Fruit fly (Drosophila melanogaster) Kc167 (cell line): Measurements from ENCODE around the gene Unc-115b.
"Not testable (repeated sequence)": the region's sequence is repeated elsewhere in the genome, so short reads cannot be mapped to it uniquely, and the experiment has no call there.

Experiments used
- Myc ChIP-seq: fragments of >200 bp; optimal IDR thresholded peaks from 2 replicates; lab custom pipeline; 2017; ENCODE audit warnings: missing external identifiers
- Sin3A ChIP-seq: fragments of >200 bp; optimal IDR thresholded peaks from 2 replicates; lab custom pipeline; 2018; ENCODE audit warnings: missing external identifiers
- h ChIP-seq: fragments of >200 bp; optimal IDR thresholded peaks from 3 replicates; lab custom pipeline; 2018; ENCODE audit warnings: missing external identifiers
- insv ChIP-seq: fragments of >200 bp; optimal IDR thresholded peaks from 3 replicates; lab custom pipeline; 2018; ENCODE audit warnings: missing external identifiers
- psq ChIP-seq: fragments of >200 bp; optimal IDR thresholded peaks from 2 replicates; lab custom pipeline; 2017; ENCODE audit warnings: missing external identifiers
- ttk ChIP-seq: sonication (Bioruptor generic); optimal IDR thresholded peaks from 2 replicates; lab custom pipeline; 2017; ENCODE audit warnings: missing external identifiers

Unc-115b gene

dm6 chr3R:9703273-9703672 is 10.7 kb upstream of the Unc-115b start:
- no peak for TF ChIP-seq insv (lab: Kevin White, UChicago)

DNA sequence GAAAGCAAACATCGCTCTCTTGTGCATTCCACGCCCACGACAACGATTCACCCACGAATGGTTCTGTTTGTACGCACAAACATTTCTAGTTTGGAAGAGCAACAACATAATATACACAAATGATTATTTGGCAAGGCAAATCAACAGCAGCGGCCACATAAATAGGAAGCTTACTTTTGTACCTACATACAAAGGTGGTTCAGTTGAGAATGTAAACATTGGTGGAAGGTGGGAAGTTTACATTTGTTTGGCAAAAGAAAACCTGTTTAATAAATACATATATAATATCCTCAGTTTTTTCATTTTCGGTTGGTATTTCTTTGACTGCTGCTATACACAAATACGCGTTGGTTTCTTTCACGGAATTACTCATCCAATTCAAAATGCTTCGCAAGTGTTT is 10.0 kb upstream of the Unc-115b start:
- no peak for TF ChIP-seq insv (lab: Kevin White, UChicago)

dm6 chr3R:9701897-9702296 is 9.3 kb upstream of the Unc-115b start:
- no peak for TF ChIP-seq Sin3A (lab: Kevin White, UChicago)
- TF ChIP-seq insv (lab: Kevin White, UChicago), result no peak
- TF ChIP-seq psq (lab: Kevin White, UChicago), result no peak
- TF ChIP-seq ttk (lab: Kevin White, UChicago), result no peak
- no peak for TF ChIP-seq h (lab: Kevin White, UChicago)
- no peak for TF ChIP-seq Myc

dm6 chr3R:9701148-9701703 is 8.7 kb upstream of the Unc-115b start:
- TF ChIP-seq Sin3A (lab: Kevin White, UChicago) (no peak), Myc (no peak)

DNA sequence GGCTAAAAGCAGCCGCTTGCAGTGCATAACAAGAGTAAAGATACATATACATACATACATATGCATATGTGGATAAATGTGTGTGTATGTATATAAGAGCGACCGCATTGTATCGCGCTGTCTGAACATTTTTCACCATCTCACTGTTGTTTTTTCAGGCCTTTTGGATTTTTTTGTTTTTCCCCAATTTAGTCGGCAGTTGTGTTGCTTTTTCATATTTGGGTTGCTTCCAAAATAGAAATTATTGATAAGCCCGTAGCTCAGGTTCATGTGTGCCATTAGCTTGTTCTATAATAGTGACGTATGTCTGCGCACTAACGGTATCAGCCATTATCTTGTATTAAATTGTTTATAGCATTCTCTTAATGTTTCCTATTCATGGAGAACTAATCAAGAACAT is 7.9 kb upstream of the Unc-115b start:
- TF ChIP-seq ttk (lab: Kevin White, UChicago), result no peak
- no peak for TF ChIP-seq psq (lab: Kevin White, UChicago)
- no peak for TF ChIP-seq insv (lab: Kevin White, UChicago)
- no peak for TF ChIP-seq Myc
- TF ChIP-seq Sin3A (lab: Kevin White, UChicago), result no peak
- TF ChIP-seq h (lab: Kevin White, UChicago), result no peak

dm6 chr3R:9694999-9695398 is 2.4 kb upstream of the Unc-115b start:
- TF ChIP-seq Myc (no peak), insv (lab: Kevin White, UChicago) (no peak), ttk (lab: Kevin White, UChicago) (no peak), h (lab: Kevin White, UChicago) (no peak), psq (lab: Kevin White, UChicago) (no peak), Sin3A (lab: Kevin White, UChicago) (no peak)

- TF ChIP-seq Sin3A, ttk, psq (lab: Kevin White, UChicago): not testable (repeated sequence)
These were observed 7.2 kb downstream of the Unc-115b start, which contains the start of the genes eca and CG18542 for dm6 chr3R:9685376-9685775. Gene eca, minus strand, starts transcription at chr3R:9685476. Gene CG18542, plus strand, starts transcription at chr3R:9685760.

DNA sequence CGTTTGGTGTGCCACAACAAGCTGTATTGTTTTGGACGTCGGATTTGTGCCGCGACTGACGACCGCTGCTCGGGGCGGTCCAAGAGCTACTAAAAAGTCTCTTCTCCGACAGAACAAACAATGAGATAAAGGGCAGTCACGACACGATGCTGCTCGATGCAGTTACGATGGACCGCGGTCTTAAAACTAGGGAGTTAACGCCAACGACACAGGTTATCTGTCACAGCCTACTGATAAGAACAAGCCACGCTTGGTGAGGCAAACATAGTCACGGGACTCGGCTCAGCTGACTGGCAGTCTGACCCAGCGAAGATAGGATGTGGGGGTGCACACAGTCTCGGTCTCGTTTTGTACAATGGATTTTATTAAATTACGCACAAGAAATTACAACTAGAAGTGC is 8.4 kb downstream of the Unc-115b start, which contains the start of gene CG9444:
CG9444 (minus strand) TSS at position 140 of the 400 bp plus-strand sequence.
- no peak for TF ChIP-seq psq (lab: Kevin White, UChicago)
- no peak for TF ChIP-seq Sin3A (lab: Kevin White, UChicago)
- no peak for TF ChIP-seq insv (lab: Kevin White, UChicago)
- no peak for TF ChIP-seq ttk (lab: Kevin White, UChicago)
- no peak for TF ChIP-seq Myc
- no peak for TF ChIP-seq h (lab: Kevin White, UChicago)

DNA sequence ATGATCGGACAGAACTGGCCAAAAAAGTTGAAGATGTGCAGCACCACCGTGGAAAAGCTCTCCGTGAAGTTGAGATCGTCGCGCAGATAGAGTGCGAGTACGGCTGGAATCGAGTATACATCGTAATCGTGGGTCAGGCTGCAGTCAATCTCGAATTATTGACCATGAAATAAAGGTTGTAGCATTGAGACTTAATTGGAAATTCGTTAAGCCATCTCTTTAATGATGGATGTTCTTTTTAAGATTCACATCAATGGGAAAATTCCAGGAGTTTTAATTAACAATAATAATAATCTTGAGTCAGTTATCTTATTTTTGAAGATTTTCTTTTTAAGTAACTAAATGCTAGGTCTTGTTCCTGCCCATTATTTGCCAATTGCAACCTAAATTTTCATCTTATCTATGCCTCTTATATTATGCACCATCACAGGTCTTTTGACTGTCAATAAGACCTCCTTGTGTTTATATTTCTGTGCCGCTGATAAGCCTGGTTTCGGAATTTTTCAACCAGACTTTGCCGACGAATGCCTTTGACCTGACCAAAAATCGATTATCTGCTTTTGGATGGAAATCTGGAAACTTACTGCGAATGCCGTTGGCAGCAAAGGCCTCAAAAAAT is 9.4 kb downstream of the Unc-115b start:
- TF ChIP-seq Myc, result no peak
- no peak for TF ChIP-seq psq (lab: Kevin White, UChicago)
- TF ChIP-seq insv (lab: Kevin White, UChicago), result no peak
- no peak for TF ChIP-seq h (lab: Kevin White, UChicago)
- no peak for TF ChIP-seq Sin3A (lab: Kevin White, UChicago)
- no peak for TF ChIP-seq ttk (lab: Kevin White, UChicago)

dm6 chr3R:9679746-9680145 is 12.8 kb downstream of the Unc-115b start, which contains the start of gene nmdyn-D7:
Gene nmdyn-D7, plus strand, starts transcription at chr3R:9679939.
- TF ChIP-seq ttk (lab: Kevin White, UChicago), result no peak
- TF ChIP-seq psq (lab: Kevin White, UChicago), result no peak
- TF ChIP-seq insv (lab: Kevin White, UChicago), result no peak
- no peak for TF ChIP-seq Myc
- TF ChIP-seq Sin3A (lab: Kevin White, UChicago), result no peak

DNA sequence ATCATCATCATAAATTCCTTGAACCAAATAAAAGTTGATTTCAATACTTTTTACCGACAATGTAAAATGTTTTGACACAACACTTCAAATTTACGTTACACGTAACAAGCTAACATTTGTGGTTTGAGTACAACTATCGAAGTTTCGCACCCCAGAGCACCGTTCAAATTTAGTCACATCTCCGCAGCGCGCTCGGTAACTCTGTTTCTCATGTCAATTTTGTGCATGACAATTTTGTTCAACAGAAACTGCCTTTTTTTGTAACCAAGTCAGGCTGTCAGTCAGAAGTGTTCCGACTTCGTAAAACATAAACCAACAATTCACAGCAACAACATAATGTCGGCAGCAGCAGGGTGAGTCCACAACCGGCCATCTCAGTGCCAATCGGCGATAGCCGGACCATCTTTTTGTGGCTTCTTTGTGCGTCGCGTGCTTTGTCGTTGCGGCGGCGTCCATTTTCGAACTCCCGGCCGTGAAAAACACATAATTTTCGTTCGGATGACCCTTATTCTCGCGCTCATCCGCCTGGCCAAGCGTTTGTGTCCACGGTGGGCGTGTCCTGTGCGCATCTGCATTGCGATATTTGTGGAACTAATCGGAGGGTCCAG is 14.7 kb downstream of the Unc-115b start, which contains the start of gene p23:
p23 (plus strand) TSS at position 194 of the 608 bp plus-strand sequence.
- TF ChIP-seq h (lab: Kevin White, UChicago) (no peak), psq (lab: Kevin White, UChicago) (no peak), ttk (lab: Kevin White, UChicago) (no peak), Myc (no peak), Sin3A (lab: Kevin White, UChicago) (no peak), insv (lab: Kevin White, UChicago) (no peak)

- TF ChIP-seq ttk (lab: Kevin White, UChicago) (no peak), h (lab: Kevin White, UChicago) (no peak), psq (lab: Kevin White, UChicago) (no peak)
These were observed 17.5 kb downstream of the Unc-115b start, which contains the start of gene Nepl12 for dm6 chr3R:9674968-9675573. Gene Nepl12, plus strand, starts transcription at chr3R:9675523.
